Fruit fly (Drosophila melanogaster): ENCODE data around the gene Cpr66D.

The Cpr66D gene

DNA sequence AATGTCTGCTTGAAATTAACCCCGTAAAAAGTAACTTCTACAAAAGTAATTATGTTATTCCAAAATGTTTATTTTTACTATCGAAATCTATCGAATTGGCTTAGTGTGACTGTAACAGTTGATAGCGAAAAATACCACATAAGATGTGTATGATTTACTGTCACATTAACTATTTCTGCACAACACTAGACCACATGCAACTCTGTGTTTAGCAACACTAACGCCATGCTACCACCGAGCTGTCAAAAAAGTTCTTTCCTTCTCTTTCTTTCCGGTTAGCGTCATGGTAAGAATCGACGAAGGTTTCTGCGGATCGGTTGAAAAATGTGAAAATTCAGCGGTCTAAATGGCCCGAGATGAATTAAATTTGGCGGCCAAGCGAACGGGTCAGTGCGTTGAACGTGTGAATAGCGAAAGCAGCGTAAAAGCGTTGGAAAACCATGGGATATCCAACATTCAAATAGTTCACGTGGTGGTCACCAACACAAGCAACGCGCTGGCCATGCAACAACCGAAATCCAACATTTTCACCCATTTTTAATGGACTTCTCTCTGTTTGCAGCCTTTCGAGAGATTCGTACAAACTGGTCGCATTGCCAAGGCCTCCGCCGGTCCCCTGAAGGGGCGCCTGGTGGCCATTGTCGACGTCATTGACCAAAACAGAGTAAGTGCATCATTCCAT, 39.3 kb upstream of the Cpr66D start, which contains the start of the genes Nelf-E and RpL14 (continued):
- TF ChIP-seq CG2129 (GFP tag; IDR thresholded peaks at IDR 0.05; ENCODE audit: partially characterized antibody) = no peak
- peak; percentile 93 for TF ChIP-seq scrt (GFP tag; optimal IDR thresholded peaks at IDR 0.05)
- TF ChIP-seq Blimp-1 (GFP tag; optimal IDR thresholded peaks at IDR 0.05) = peak; percentile 79
- peak; percentile 90 for TF ChIP-seq tx (GFP tag; optimal IDR thresholded peaks at IDR 0.05)
- TF ChIP-seq her (GFP tag; optimal IDR thresholded peaks at IDR 0.05) = peak; percentile 96
- peak; percentile 86 for TF ChIP-seq Usf (GFP tag; optimal IDR thresholded peaks at IDR 0.05)
- peak; percentile 93 for TF ChIP-seq CG2875 (GFP tag; optimal IDR thresholded peaks at IDR 0.05)
- TF ChIP-seq crol (GFP tag; IDR thresholded peaks at IDR 0.05) = peak; percentile 66
- TF ChIP-seq Asciz (GFP tag; optimal IDR thresholded peaks at IDR 0.05) = peak; percentile 95
- TF ChIP-seq ATbp (GFP tag; optimal IDR thresholded peaks at IDR 0.05) = peak; percentile 94
- peak; percentile 92 for TF ChIP-seq CG4424 (GFP tag; optimal IDR thresholded peaks at IDR 0.05)
- peak; percentile 90 for TF ChIP-seq Jarid2 (GFP tag; optimal IDR thresholded peaks at IDR 0.05)
- no peak for TF ChIP-seq Hr39 (optimal IDR thresholded peaks at IDR 0.05)
- TF ChIP-seq klu (GFP tag; IDR thresholded peaks at IDR 0.05) = peak; percentile 85
- TF ChIP-seq odd (GFP tag; optimal IDR thresholded peaks at IDR 0.05) = peak; percentile 95
- peak; percentile 97 for TF ChIP-seq CG13775 (GFP tag; optimal IDR thresholded peaks at IDR 0.05)
- TF ChIP-seq CG10462 (GFP tag; optimal IDR thresholded peaks at IDR 0.05) = peak; percentile 77
- peak; percentile 80 for TF ChIP-seq Chrac-16 (GFP tag; optimal IDR thresholded peaks at IDR 0.05)
- TF ChIP-seq ac (GFP tag; optimal IDR thresholded peaks at IDR 0.05) = peak; percentile 92
- TF ChIP-seq az2 (GFP tag; optimal IDR thresholded peaks at IDR 0.05) = peak; percentile 76
- TF ChIP-seq Rfx (GFP tag; IDR thresholded peaks at IDR 0.05) = peak; percentile 98
- peak; percentile 67 for TF ChIP-seq BEAF-32 (GFP tag; optimal IDR thresholded peaks at IDR 0.05)
- peak; percentile 62 for TF ChIP-seq unc-4 (GFP tag; IDR thresholded peaks at IDR 0.05; ENCODE audit: partially characterized antibody)
- peak; percentile 92 for TF ChIP-seq CG14014 (GFP tag; IDR thresholded peaks at IDR 0.05)
- peak in 1 of 2 experiments; percentile 64 for TF ChIP-seq tll (GFP tag; optimal IDR thresholded peaks at IDR 0.05)
- TF ChIP-seq CG17385 (GFP tag; optimal IDR thresholded peaks at IDR 0.05) = peak; percentile 92
- TF ChIP-seq CG4854 (GFP tag; optimal IDR thresholded peaks at IDR 0.05) = no peak
- TF ChIP-seq CG34224 (GFP tag; IDR thresholded peaks at IDR 0.05; ENCODE audit: partially characterized antibody) = 0 out of 3 replicates have a peak, but pooled peaks have one; percentile 49
- no peak for TF ChIP-seq eve (GFP tag; optimal IDR thresholded peaks at IDR 0.05)
- peak; percentile 95 for TF ChIP-seq ken (GFP tag; IDR thresholded peaks at IDR 0.05)
- peak; percentile 97 for TF ChIP-seq bcd (GFP tag; optimal IDR thresholded peaks at IDR 0.05)
- peak; percentile 93 for TF ChIP-seq ranshi (GFP tag; IDR thresholded peaks at IDR 0.05)
- TF ChIP-seq CG6654 (GFP tag; optimal IDR thresholded peaks at IDR 0.05) = peak; percentile 79
- peak; percentile 89 for TF ChIP-seq Ptx1 (GFP tag; IDR thresholded peaks at IDR 0.05)
- TF ChIP-seq da (GFP tag; optimal IDR thresholded peaks at IDR 0.05) = peak; percentile 94
- TF ChIP-seq sens-2 (GFP tag; IDR thresholded peaks at IDR 0.05) = peak; percentile 93
- no peak; the same call in 1 of the 3 replicates for TF ChIP-seq CG16813 (GFP tag; IDR thresholded peaks at IDR 0.05; ENCODE audit: partially characterized antibody)
- peak; percentile 86 for TF ChIP-seq dmrt99B (tag; optimal IDR thresholded peaks at IDR 0.05)
- peak; percentile 91 for TF ChIP-seq TFAM (GFP tag; optimal IDR thresholded peaks at IDR 0.05)
- peak; percentile 93 for TF ChIP-seq Hsf (GFP tag; optimal IDR thresholded peaks at IDR 0.05)
- no peak for TF ChIP-seq gem (tag; optimal IDR thresholded peaks at IDR 0.05)
- TF ChIP-seq chm (GFP tag; IDR thresholded peaks at IDR 0.05) = peak; percentile 96
- TF ChIP-seq pum (GFP tag; optimal IDR thresholded peaks at IDR 0.05) = peak; percentile 92
- peak; percentile 40 for TF ChIP-seq ab (GFP tag; optimal IDR thresholded peaks at IDR 0.05)
- TF ChIP-seq Antp (GFP tag; optimal IDR thresholded peaks at IDR 0.05) = peak; percentile 94
- peak; percentile 38 for TF ChIP-seq pros (GFP tag; optimal IDR thresholded peaks at IDR 0.05)
- TF ChIP-seq grn (GFP tag; optimal IDR thresholded peaks at IDR 0.05) = no peak
- no peak for TF ChIP-seq jigr1 (GFP tag; IDR thresholded peaks at IDR 0.05)
- TF ChIP-seq NFAT (GFP tag; IDR thresholded peaks at IDR 0.05) = peak; percentile 97
